Fruit fly (Drosophila melanogaster): ENCODE measurements around the gene CG10063.

CG10063 gene

DNA sequence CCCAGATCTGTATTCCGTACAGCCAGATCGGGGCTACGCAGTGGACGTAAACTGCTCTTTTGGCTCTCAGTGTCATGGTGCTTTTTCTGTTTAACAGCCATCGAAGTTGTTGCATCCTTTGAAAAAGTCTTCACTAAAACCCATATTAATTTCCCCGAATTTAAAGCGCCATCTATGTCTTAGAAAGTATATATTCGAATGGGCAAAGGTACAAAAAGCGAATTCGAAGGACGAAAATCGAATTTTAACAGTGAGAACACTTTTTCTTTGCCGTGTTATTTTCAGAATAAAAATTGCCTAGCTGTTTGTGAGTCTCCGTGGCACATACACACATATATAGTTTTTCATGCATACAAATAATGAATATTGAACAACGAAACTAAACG is 23.1 kb upstream of the CG10063 start:
- TF ChIP-seq Myc (optimal IDR thresholded peaks at IDR 0.05) (peak; percentile 44), dmrt93B (GFP tag; optimal IDR thresholded peaks at IDR 0.05) (no peak)

DNA sequence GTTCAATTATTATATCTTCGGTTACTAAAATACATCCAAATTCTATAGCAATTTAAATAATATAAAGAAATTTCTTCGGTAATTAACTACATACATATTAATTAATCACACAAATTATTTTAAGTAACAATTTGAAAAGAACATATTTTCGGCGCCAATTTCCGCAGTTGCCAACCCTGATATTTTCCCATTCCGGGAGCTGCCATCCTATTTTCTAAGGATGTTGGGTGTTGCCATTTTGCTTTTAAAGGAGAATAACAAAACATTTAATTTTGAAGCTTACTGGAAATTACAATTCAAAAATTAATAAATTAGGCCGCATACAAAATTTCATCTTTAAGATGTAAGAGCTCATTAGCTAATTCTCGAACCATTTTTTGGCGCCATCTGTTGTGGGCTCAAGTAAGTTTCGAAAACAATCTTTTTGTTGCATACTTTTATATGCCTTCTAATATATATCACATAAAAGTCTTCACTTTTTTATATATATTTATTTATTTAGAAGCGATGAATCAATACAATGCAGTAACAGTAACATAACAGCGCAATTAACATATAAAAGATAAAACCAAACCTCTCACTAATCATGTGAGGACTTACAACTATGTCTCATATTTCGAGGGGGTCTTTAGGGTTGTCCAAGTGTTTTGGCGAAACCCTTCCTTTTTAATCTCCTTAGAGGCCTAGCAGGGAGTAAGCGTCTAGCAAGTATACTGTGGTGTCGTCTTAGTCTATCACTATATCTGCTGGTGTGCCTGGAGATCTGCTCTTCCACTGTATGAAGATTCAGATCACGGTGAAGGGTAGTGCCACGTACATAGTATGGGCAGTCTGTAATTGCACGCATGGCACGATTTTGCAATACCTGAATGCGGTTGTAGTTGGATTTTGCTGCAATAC is 22.4 kb upstream of the CG10063 start:
- TF ChIP-seq Myc (optimal IDR thresholded peaks at IDR 0.05), result peak; percentile 70

DNA sequence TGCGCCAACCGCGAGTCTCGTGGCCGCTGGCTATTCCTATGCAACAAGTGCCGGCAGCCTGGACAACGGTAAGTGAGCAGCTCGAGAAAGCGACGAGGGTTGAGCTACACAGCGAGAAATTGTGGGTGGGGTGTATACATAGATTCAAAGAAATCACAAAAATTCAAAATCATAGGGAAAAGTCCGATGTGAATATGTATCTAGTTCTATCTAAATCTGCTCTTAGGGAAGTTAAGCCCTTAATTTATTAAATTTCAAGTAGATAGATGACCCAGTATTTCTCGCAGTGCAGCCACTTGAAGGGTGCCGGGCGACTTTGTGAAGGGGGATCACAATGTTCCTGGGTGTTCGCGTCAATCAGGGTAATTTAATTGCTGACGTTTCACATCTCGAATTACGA is 21.1 kb upstream of the CG10063 start:
- no peak for TF ChIP-seq dmrt93B (GFP tag; optimal IDR thresholded peaks at IDR 0.05)
- TF ChIP-seq Hr83 (GFP tag; optimal IDR thresholded peaks at IDR 0.05; ENCODE audit: poor library complexity, severe bottlenecking), result no peak
- TF ChIP-seq psq (GFP tag; optimal IDR thresholded peaks at IDR 0.05), result no peak
- TF ChIP-seq h (GFP tag; optimal IDR thresholded peaks at IDR 0.05), result no peak
- no peak for TF ChIP-seq Abd-B (GFP tag; optimal IDR thresholded peaks at IDR 0.05)
- no peak for TF ChIP-seq GATAd (GFP tag; optimal IDR thresholded peaks at IDR 0.05)
- no peak for TF ChIP-seq foxo (GFP tag; optimal IDR thresholded peaks at IDR 0.05)
- TF ChIP-seq br (GFP tag; optimal IDR thresholded peaks at IDR 0.05), result no peak
- TF ChIP-seq CrebA (GFP tag; optimal IDR thresholded peaks at IDR 0.05; ENCODE audit: borderline replicate concordance), result no peak
- no peak for TF ChIP-seq ey (GFP tag; optimal IDR thresholded peaks at IDR 0.05)
- TF ChIP-seq Dif (GFP tag; optimal IDR thresholded peaks at IDR 0.05; ENCODE audit: partially characterized antibody), result no peak

DNA sequence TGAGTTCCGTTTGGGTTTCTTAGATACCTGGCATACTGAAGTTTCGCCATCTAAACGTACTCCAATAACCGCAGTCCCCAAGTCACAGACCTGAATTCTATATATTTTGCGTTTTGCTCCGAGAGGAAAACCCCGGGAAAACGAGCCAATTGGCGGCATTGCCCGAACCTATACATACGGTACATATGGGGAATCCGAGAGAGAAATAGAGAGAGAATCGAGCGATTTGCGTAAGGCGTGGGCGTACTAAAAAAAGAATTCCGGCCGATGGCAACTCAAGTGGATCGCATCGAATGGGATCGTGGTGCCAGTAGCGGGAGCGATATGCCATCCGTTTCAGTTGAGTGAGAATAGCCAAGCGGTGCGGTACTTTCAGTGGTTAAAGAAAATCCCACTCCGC is 18.0 kb upstream of the CG10063 start, which contains the start of gene bin:
bin (plus strand) TSS at position 335 of the 400 bp plus-strand sequence.
- TF ChIP-seq dl (GFP tag; optimal IDR thresholded peaks at IDR 0.05; ENCODE audit: insufficient read depth in 1 of 2, partially characterized antibody in 2 of 2) (no peak), Hr78 (GFP tag; optimal IDR thresholded peaks at IDR 0.05) (no peak)

DNA sequence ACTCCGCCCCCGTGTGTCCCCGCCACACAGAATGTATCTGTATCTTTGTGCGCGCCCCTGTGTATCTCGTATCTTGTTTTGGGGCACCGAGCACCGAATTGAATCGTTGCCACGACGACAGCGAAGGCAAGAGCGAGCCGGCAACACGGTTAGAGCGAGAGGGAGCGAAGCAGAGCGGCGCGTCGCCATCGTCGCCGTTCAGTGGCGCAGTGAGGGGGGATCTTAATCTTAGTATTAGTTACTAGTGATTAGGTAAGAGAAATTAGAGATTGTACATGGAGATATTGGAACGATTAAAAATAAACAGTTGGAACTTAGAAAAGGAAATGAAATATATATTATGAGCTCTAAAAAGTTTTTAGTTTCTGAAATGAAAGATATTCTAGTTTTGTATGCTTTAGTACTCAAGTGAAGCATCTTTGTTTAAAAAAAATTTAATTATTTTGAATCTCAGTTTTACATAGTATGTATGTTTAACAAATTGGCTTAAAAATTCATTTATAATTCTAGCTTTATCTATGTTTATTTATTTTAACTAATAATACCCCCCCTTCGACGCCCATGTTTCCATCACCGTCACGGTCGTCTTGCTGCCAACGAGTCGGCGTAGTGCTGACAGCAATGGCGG is 16.8 kb upstream of the CG10063 start:
- no peak for TF ChIP-seq CG32264 (GFP tag; optimal IDR thresholded peaks at IDR 0.05)
- TF ChIP-seq HLH106 (tag; optimal IDR thresholded peaks at IDR 0.05), result peak; percentile 76
- TF ChIP-seq GATAd (GFP tag; optimal IDR thresholded peaks at IDR 0.05), result no peak
- peak; percentile 74 for TF ChIP-seq fru (GFP tag; optimal IDR thresholded peaks at IDR 0.05)
- peak; percentile 47 for TF ChIP-seq woc (GFP tag; optimal IDR thresholded peaks at IDR 0.05)
- peak in 1 of 2 experiments; percentile 81 for TF ChIP-seq foxo (GFP tag; optimal IDR thresholded peaks at IDR 0.05)
- TF ChIP-seq psq (GFP tag; optimal IDR thresholded peaks at IDR 0.05), result peak; percentile 67
- peak; percentile 67 for TF ChIP-seq sv (GFP tag; optimal IDR thresholded peaks at IDR 0.05)
- TF ChIP-seq Myc (optimal IDR thresholded peaks at IDR 0.05), result no peak
- TF ChIP-seq Jra (GFP tag; optimal IDR thresholded peaks at IDR 0.05), result no peak
- peak; percentile 77 for TF ChIP-seq dmrt93B (GFP tag; optimal IDR thresholded peaks at IDR 0.05)
- peak; percentile 68 for TF ChIP-seq h (GFP tag; optimal IDR thresholded peaks at IDR 0.05)
- peak; percentile 14 for TF ChIP-seq Dfd (GFP tag; optimal IDR thresholded peaks at IDR 0.05)
- TF ChIP-seq Hr78 (GFP tag; optimal IDR thresholded peaks at IDR 0.05), result no peak
- TF ChIP-seq Sp1 (GFP tag; optimal IDR thresholded peaks at IDR 0.05), result peak; percentile 83
- peak; percentile 41 for TF ChIP-seq OdsH (GFP tag; optimal IDR thresholded peaks at IDR 0.05)
- peak; percentile 30 for TF ChIP-seq CG9705 (GFP tag; optimal IDR thresholded peaks at IDR 0.05)
- peak; percentile 24 for TF ChIP-seq ey (GFP tag; optimal IDR thresholded peaks at IDR 0.05)
- TF ChIP-seq rgr (GFP tag; optimal IDR thresholded peaks at IDR 0.05), result peak; percentile 59
- peak; percentile 5 for TF ChIP-seq Hr83 (GFP tag; optimal IDR thresholded peaks at IDR 0.05; ENCODE audit: poor library complexity, severe bottlenecking)
- no peak for TF ChIP-seq pan (optimal IDR thresholded peaks at IDR 0.05)

DNA sequence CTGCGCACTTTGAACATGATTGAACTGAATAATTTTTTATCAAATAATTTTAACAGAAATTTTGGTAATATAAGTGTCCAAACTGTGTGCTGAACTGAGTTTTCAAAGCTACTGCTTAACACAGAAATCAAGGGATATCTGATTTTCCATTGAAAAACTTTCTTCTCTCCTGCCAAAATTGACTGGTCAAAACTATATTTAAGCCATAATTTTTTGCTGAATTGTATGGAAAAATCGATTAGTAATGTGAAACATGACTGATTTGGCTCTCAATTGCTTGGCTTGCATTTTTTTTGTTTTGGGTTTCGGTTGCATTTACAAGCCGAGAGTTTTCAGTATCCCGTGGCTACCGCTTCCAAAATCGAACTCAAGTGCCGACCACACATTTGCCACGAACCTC is 12.2 kb upstream of the CG10063 start, which contains the start of the genes CG32388 and CG43439:
CG32388 (minus strand) TSS at position 101 of the 400 bp plus-strand sequence.
CG43439 (minus strand) TSS at position 101 of the 400 bp plus-strand sequence.
- TF ChIP-seq Sp1 (GFP tag; optimal IDR thresholded peaks at IDR 0.05), result no peak
- TF ChIP-seq rgr (GFP tag; optimal IDR thresholded peaks at IDR 0.05), result no peak
- TF ChIP-seq tai (GFP tag; optimal IDR thresholded peaks at IDR 0.05), result no peak

Measured in whole organism, wandering third instar larva.